Worm (Caenorhabditis elegans) whole organism, L3 larva: ENCODE measurements around the gene eat-6.

Experiments used
- R02D3.7 ChIP-seq: fragments of 150-350 bp; optimal IDR thresholded peaks from 2 replicates; lab custom pipeline; 2014; ENCODE audit warnings: missing biosample characterization, missing genetic modification characterization
- ZK546.5 ChIP-seq: sonication (generic microtip); optimal IDR thresholded peaks from 2 replicates; lab custom pipeline; 2017; ENCODE audit warnings: missing biosample characterization, missing genetic modification characterization
- egl-5 ChIP-seq: fragments of 150-350 bp; optimal IDR thresholded peaks from 2 replicates; lab custom pipeline; 2017; ENCODE audit warnings: missing biosample characterization, missing genetic modification reagents, missing genetic modification characterization, inconsistent platforms
- jun-1 ChIP-seq: fragments of 150-350 bp; optimal IDR thresholded peaks from 2 replicates; lab custom pipeline; 2014; ENCODE audit warnings: missing biosample characterization, missing genetic modification reagents, missing genetic modification characterization

DNA sequence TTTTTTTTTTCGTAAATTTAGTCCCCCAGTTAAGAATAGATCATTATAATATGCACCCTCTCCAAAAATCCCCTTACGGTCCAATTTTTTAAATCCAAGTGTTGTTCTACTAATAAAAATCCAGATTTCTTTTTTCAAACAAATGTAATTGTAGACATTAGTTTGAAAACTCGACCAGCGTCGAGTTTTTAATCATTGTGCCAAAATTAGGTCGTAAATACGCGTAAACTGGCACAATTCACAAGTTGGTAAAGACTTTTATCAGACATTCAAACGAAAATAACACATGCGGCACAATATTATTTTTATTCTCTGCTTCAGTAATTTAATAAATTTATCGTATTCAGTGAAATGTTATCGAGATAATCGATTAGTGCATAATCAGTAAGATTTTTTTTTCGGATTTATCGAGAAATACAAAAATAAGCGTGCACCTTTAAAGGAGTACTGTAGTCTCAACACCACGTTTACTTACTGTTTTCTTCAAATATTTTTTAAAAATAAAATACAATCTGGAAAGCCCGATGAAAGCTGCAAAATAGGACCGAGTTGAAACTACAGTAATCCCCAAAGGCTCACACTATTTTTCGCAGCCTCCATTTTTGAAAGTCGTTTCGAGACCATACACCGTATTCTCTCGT is 39.5 kb downstream of the eat-6 start, which contains the start of gene C34B4.4:
- TF ChIP-seq jun-1 (tag; lab: Kevin White, UChicago) (no peak), ZK546.5 (no peak), R02D3.7 (no peak), egl-5 (tag; lab: Kevin White, UChicago) (no peak)
